Worm (Caenorhabditis elegans) whole organism, L3 larva: ENCODE data around the gene C27C12.3.

Experiments used
- R02D3.7 ChIP-seq: fragments of 150-350 bp; optimal IDR thresholded peaks from 2 replicates; lab custom pipeline; 2014; ENCODE audit warnings: missing biosample characterization, missing genetic modification characterization
- aly-2 ChIP-seq: fragments of 150-350 bp; optimal IDR thresholded peaks from 2 replicates; lab custom pipeline; 2014; ENCODE audit warnings: missing biosample characterization, missing genetic modification characterization
- ama-1 ChIP-seq: fragments of 150-350 bp; optimal IDR thresholded peaks from 2 replicates; lab custom pipeline; 2018
- elt-3 ChIP-seq, 3 experiments: fragments of 150-350 bp in 1 of 3; sonication (generic microtip) in 2 of 3; optimal IDR thresholded peaks; 2 replicates in 2 of 3; 4 replicates in 1 of 3; lab custom pipeline; 2014 to 2017; ENCODE audit warnings: missing biosample characterization in 3 of 3, missing genetic modification characterization in 3 of 3
- fkh-2 ChIP-seq: fragments of 150-350 bp; optimal IDR thresholded peaks from 2 replicates; lab custom pipeline; 2014; ENCODE audit warnings: missing biosample characterization, missing genetic modification reagents, missing genetic modification characterization
- lin-15B ChIP-seq: fragments of 150-350 bp; optimal IDR thresholded peaks from 2 replicates; lab custom pipeline; 2014; ENCODE audit warnings: missing biosample characterization, missing genetic modification characterization
- nfya-1 ChIP-seq: sonication (generic microtip); optimal IDR thresholded peaks from 2 replicates; lab custom pipeline; 2017; ENCODE audit warnings: missing genetic modification characterization, mild to moderate bottlenecking, missing compliant biosample characterization, antibody characterized with exemption, moderate library complexity; ENCODE audit not compliant: insufficient read depth
- nhr-237 ChIP-seq: fragments of 150-350 bp; optimal IDR thresholded peaks from 2 replicates; lab custom pipeline; 2014; ENCODE audit warnings: missing biosample characterization, missing genetic modification characterization
- nhr-77 ChIP-seq: fragments of 150-350 bp; optimal IDR thresholded peaks from 2 replicates; lab custom pipeline; 2014; ENCODE audit warnings: missing biosample characterization, missing genetic modification characterization
- pqm-1 ChIP-seq: fragments of 150-350 bp; optimal IDR thresholded peaks from 2 replicates; lab custom pipeline; 2017; ENCODE audit warnings: missing biosample characterization, missing genetic modification characterization, inconsistent platforms
- skn-1 ChIP-seq: fragments of 150-350 bp; optimal IDR thresholded peaks from 2 replicates; lab custom pipeline; 2014; ENCODE audit warnings: missing biosample characterization, missing genetic modification characterization
- snpc-4 ChIP-seq: fragments of 150-350 bp; optimal IDR thresholded peaks from 2 replicates; lab custom pipeline; 2014; ENCODE audit warnings: missing biosample characterization, missing genetic modification characterization
- ztf-11 ChIP-seq: fragments of 150-350 bp; optimal IDR thresholded peaks from 2 replicates; lab custom pipeline; 2014; ENCODE audit warnings: missing biosample characterization, missing genetic modification characterization

ce11 chrX:14845637-14846036 lies 20.0 kb downstream of the C27C12.3 start, which contains the start of gene egrh-1:
- no peak for TF ChIP-seq nhr-237 (tag; lab: Kevin White, UChicago)
- TF ChIP-seq snpc-4 (tag; lab: Kevin White, UChicago), result no peak
- TF ChIP-seq elt-3 (tag; optimal IDR thresholded peaks at IDR 0.05; lab: Kevin White, UChicago), result no peak
- TF ChIP-seq ama-1 (lab: Kevin White, UChicago), result no peak
- TF ChIP-seq lin-15B (tag; lab: Kevin White, UChicago), result no peak
- TF ChIP-seq fkh-2 (tag; lab: Kevin White, UChicago), result no peak
- TF ChIP-seq nfya-1, result no peak
- no peak for TF ChIP-seq pqm-1 (tag; lab: Kevin White, UChicago)
- no peak for TF ChIP-seq aly-2 (tag; lab: Kevin White, UChicago)
- no peak for TF ChIP-seq nhr-77
- TF ChIP-seq skn-1 (tag; lab: Kevin White, UChicago), result no peak
- no peak for TF ChIP-seq ztf-11 (tag; lab: Kevin White, UChicago)
- no peak for TF ChIP-seq R02D3.7 (tag; lab: Kevin White, UChicago)
